Worm (Caenorhabditis elegans) whole organism, late embryonic: ENCODE results near the gene Y51H7C.1.

Source experiments
- K02D7.2 ChIP-seq: sonication (generic microtip); optimal IDR thresholded peaks from 2 replicates; lab custom pipeline; 2017; ENCODE audit warnings: mild to moderate bottlenecking, missing genetic modification characterization, missing compliant biosample characterization
- Y22D7AL.16 ChIP-seq: sonication (generic microtip); optimal IDR thresholded peaks from 2 replicates; lab custom pipeline; 2016; ENCODE audit warnings: missing genetic modification characterization, missing compliant biosample characterization
- ceh-14 ChIP-seq: sonication (generic microtip); optimal IDR thresholded peaks from 2 replicates; lab custom pipeline; 2016; ENCODE audit warnings: missing genotype, missing genetic modification characterization, missing compliant biosample characterization
- ceh-18 ChIP-seq: sonication (generic microtip); optimal IDR thresholded peaks from 2 replicates; lab custom pipeline; 2016; ENCODE audit warnings: missing genetic modification characterization, missing compliant biosample characterization
- ceh-19 ChIP-seq: fragments of 200-800 bp; sonication (Bioruptor generic); optimal IDR thresholded peaks from 2 replicates; lab custom pipeline; 2018; ENCODE audit warnings: mild to moderate bottlenecking, missing genetic modification characterization, missing compliant biosample characterization
- ceh-34 ChIP-seq: sonication (generic microtip); optimal IDR thresholded peaks from 2 replicates; lab custom pipeline; 2016; ENCODE audit warnings: mild to moderate bottlenecking, missing genetic modification characterization, missing compliant biosample characterization
- ceh-45 ChIP-seq: fragments of 200-800 bp; sonication (Bioruptor generic); IDR thresholded peaks from 2 replicates; pipeline ENCODE4 v1.3.6; 2022; ENCODE audit warnings: missing genetic modification reagents, missing genetic modification characterization, missing compliant biosample characterization
- ceh-6 ChIP-seq: fragments of 200-800 bp; sonication (Bioruptor generic); optimal IDR thresholded peaks from 2 replicates; lab custom pipeline; 2018; ENCODE audit warnings: mild to moderate bottlenecking, missing genetic modification characterization, missing compliant biosample characterization
- dmd-4 ChIP-seq: sonication (generic microtip); optimal IDR thresholded peaks from 2 replicates; lab custom pipeline; 2016; ENCODE audit warnings: borderline replicate concordance, missing genetic modification characterization, missing compliant biosample characterization
- fax-1 ChIP-seq: sonication (generic microtip); optimal IDR thresholded peaks from 2 replicates; lab custom pipeline; 2016; ENCODE audit warnings: missing genotype, missing genetic modification characterization, missing compliant biosample characterization
- fkh-6 ChIP-seq: sonication (generic microtip); optimal IDR thresholded peaks from 2 replicates; lab custom pipeline; 2016; ENCODE audit warnings: missing genetic modification characterization, missing compliant biosample characterization
- gmeb-2 ChIP-seq: sonication (generic microtip); optimal IDR thresholded peaks from 2 replicates; lab custom pipeline; 2016; ENCODE audit warnings: missing genetic modification characterization, inconsistent platforms, missing compliant biosample characterization
- hlh-13 ChIP-seq: fragments of 200-800 bp; sonication (Bioruptor generic); optimal IDR thresholded peaks from 2 replicates; lab custom pipeline; 2018; ENCODE audit warnings: mild to moderate bottlenecking, missing genetic modification characterization, missing compliant biosample characterization
- hlh-30 ChIP-seq: sonication (generic microtip); optimal IDR thresholded peaks from 2 replicates; lab custom pipeline; 2017; ENCODE audit warnings: antibody characterized with exemption, missing genetic modification characterization, missing compliant biosample characterization; ENCODE audit not compliant: insufficient read depth
- hlh-8 ChIP-seq: sonication (generic microtip); optimal IDR thresholded peaks from 2 replicates; lab custom pipeline; 2016; ENCODE audit warnings: missing genotype, missing genetic modification characterization, missing compliant biosample characterization
- lim-6 ChIP-seq: sonication (generic microtip); optimal IDR thresholded peaks from 2 replicates; lab custom pipeline; 2016; ENCODE audit warnings: missing genetic modification characterization, missing compliant biosample characterization
- lin-11 ChIP-seq: fragments of 200-800 bp; sonication (Bioruptor generic); optimal IDR thresholded peaks from 2 replicates; lab custom pipeline; 2018; ENCODE audit warnings: mild to moderate bottlenecking, missing genetic modification characterization, missing compliant biosample characterization
- madf-2 ChIP-seq: sonication (generic microtip); optimal IDR thresholded peaks from 2 replicates; lab custom pipeline; 2017; ENCODE audit warnings: missing genetic modification characterization, missing compliant biosample characterization
- mec-3 ChIP-seq: sonication (generic microtip); optimal IDR thresholded peaks from 2 replicates; lab custom pipeline; 2016; ENCODE audit warnings: borderline replicate concordance, missing genetic modification characterization, missing compliant biosample characterization
- nfya-1 ChIP-seq: sonication (generic microtip); optimal IDR thresholded peaks from 2 replicates; lab custom pipeline; 2017; ENCODE audit warnings: missing genetic modification characterization, mild to moderate bottlenecking, missing compliant biosample characterization, antibody characterized with exemption, moderate library complexity
- npax-4 ChIP-seq: sonication (generic microtip); optimal IDR thresholded peaks from 2 replicates; lab custom pipeline; 2016; ENCODE audit warnings: missing genetic modification characterization, missing compliant biosample characterization
- pag-3 ChIP-seq: sonication (generic microtip); optimal IDR thresholded peaks from 2 replicates; lab custom pipeline; 2016; ENCODE audit warnings: missing compliant biosample characterization, missing genetic modification characterization, borderline replicate concordance
- pat-9 ChIP-seq: fragments of 200-800 bp; sonication (Bioruptor generic); optimal IDR thresholded peaks from 2 replicates; lab custom pipeline; 2018; ENCODE audit warnings: mild to moderate bottlenecking, missing genetic modification characterization, moderate library complexity, missing compliant biosample characterization
- pha-2 ChIP-seq: sonication (generic microtip); optimal IDR thresholded peaks from 2 replicates; lab custom pipeline; 2017; ENCODE audit warnings: mild to moderate bottlenecking, missing genetic modification characterization, missing compliant biosample characterization
- pha-4 ChIP-seq: fragments of 150-350 bp; optimal IDR thresholded peaks from 2 replicates; lab custom pipeline; 2018; ENCODE audit warnings: missing biosample characterization, missing genetic modification reagents, missing genetic modification characterization
- pqm-1 ChIP-seq: sonication (generic microtip); optimal IDR thresholded peaks from 2 replicates; lab custom pipeline; 2016; ENCODE audit warnings: missing genetic modification characterization, missing compliant biosample characterization
- ref-2 ChIP-seq: sonication (generic microtip); optimal IDR thresholded peaks from 2 replicates; lab custom pipeline; 2016; ENCODE audit warnings: missing genetic modification characterization, missing compliant biosample characterization
- sdc-2 ChIP-seq: sonication (generic microtip); optimal IDR thresholded peaks from 2 replicates; lab custom pipeline; 2016; ENCODE audit warnings: missing genotype, missing genetic modification characterization, missing compliant biosample characterization
- sox-4 ChIP-seq: sonication (generic microtip); optimal IDR thresholded peaks from 2 replicates; lab custom pipeline; 2017; ENCODE audit warnings: mild to moderate bottlenecking, missing genetic modification characterization, inconsistent platforms, missing compliant biosample characterization
- syd-9 ChIP-seq: sonication (generic microtip); optimal IDR thresholded peaks from 2 replicates; lab custom pipeline; 2016; ENCODE audit warnings: mild to moderate bottlenecking, missing genetic modification characterization, moderate library complexity, missing compliant biosample characterization
- tbx-2 ChIP-seq: sonication (generic microtip); optimal IDR thresholded peaks from 2 replicates; lab custom pipeline; 2016; ENCODE audit warnings: missing genetic modification characterization, missing compliant biosample characterization
- tbx-7 ChIP-seq: sonication (generic microtip); optimal IDR thresholded peaks from 2 replicates; lab custom pipeline; 2016; ENCODE audit warnings: missing genotype, missing genetic modification characterization, missing compliant biosample characterization
- ttx-3 ChIP-seq: sonication (generic microtip); optimal IDR thresholded peaks from 2 replicates; lab custom pipeline; 2016; ENCODE audit warnings: missing genetic modification reagents, missing genetic modification characterization, missing compliant biosample characterization
- unc-3 ChIP-seq, 2 experiments: fragments of 200-800 bp in 1 of 2; sonication (Bioruptor generic) in 1 of 2; sonication (generic microtip) in 1 of 2; conservative IDR thresholded peaks in 1 of 2; optimal IDR thresholded peaks in 1 of 2; 2 replicates each; pipeline versions ENCODE4 v1.3.6 to Lab custom; 2016 to 2022; ENCODE audit warnings: missing compliant biosample characterization in 2 of 2, missing genetic modification characterization in 2 of 2, missing genetic modification reagents in 1 of 2
- unc-42 ChIP-seq: sonication (generic microtip); optimal IDR thresholded peaks from 2 replicates; lab custom pipeline; 2016; ENCODE audit warnings: missing genotype, missing genetic modification characterization, missing compliant biosample characterization
- ztf-16 ChIP-seq: sonication (generic microtip); optimal IDR thresholded peaks from 2 replicates; lab custom pipeline; 2017; ENCODE audit warnings: missing genetic modification characterization, missing compliant biosample characterization

Y51H7C.1 gene

DNA sequence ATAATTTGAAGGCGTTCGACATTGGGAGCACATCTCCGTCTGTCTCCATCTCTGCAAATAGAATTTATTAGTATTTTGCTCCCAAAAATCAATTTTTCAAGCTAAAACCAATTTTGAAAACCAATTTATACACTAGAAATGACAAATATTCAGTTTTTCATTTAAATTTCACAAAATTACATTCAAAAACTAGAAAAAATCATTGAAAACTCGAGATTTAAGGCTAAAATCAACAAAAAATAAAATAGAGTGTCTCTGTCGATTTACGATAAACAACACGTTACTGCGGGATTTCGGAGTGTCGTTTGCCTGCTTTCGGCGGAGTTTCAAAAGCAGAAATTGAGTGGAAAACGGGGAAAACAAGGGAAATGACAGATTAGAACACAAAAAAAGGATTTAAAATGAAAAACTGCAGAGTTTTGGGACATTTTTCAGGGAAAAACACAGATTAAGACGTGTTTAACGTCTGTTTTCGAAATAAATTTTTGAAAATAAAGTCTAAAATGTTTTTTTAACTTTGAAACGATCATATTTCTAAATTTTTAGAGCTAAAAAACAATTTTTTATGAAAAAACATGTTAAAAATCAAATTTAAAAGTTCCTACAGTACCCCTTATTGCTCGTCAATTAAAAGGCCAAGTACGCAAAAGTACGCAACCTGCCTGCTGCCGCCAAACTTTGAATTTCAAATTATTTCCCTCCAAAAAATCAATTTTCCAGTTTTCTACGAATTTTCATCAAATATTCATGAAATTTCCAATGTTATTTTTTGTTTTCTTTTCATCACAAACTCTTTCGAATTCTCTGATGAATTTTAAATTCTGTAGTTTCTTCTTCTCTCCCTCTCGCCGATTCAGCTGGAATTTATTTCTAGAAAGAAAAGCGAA, 29.8 kb upstream of the Y51H7C.1 start, which contains the start of gene nol-6:
Gene nol-6, minus strand, starts transcription at position 51 of the 887 bp plus-strand sequence.
- TF ChIP-seq nfya-1 = peak; percentile 14
- TF ChIP-seq tbx-2 = peak; percentile 9
- TF ChIP-seq fkh-6 = no peak
- no peak for TF ChIP-seq madf-2

DNA sequence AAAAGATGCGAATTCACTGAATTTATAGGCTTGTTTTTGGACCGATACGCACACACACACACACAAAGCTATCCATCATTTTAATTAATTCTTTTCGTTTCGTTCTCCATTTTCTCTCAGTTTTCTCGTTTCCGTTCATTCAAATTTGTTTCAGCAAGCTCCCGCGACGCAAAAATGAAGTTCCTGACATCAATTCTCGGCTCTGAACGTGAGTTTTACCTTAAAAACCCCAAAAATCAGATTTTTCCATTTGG, 29.3 kb upstream of the Y51H7C.1 start, which contains the start of gene Y51H7C.3:
Gene Y51H7C.3, plus strand, starts transcription at position 155 of the 254 bp plus-strand sequence.
- no peak for TF ChIP-seq npax-4 (tag; lab: Kevin White, UChicago)
- no peak for TF ChIP-seq pag-3 (tag; lab: Kevin White, UChicago)
- no peak for TF ChIP-seq ceh-45 (GFP tag; lab: Robert Waterston, UW)
- TF ChIP-seq hlh-13 (GFP tag; lab: Kevin White, UChicago) = no peak
- no peak for TF ChIP-seq unc-42
- no peak for TF ChIP-seq pat-9 (tag; lab: Kevin White, UChicago)
- TF ChIP-seq fax-1 (tag; lab: Kevin White, UChicago) = no peak
- TF ChIP-seq ceh-18 = no peak
- TF ChIP-seq ztf-16 (tag; lab: Kevin White, UChicago) = no peak
- TF ChIP-seq gmeb-2 (tag; lab: Kevin White, UChicago) = no peak
- TF ChIP-seq pqm-1 (tag; lab: Kevin White, UChicago) = no peak
- TF ChIP-seq hlh-8 (tag; lab: Kevin White, UChicago) = no peak
- TF ChIP-seq lin-11 = no peak
- TF ChIP-seq ceh-19 (GFP tag; lab: Kevin White, UChicago) = no peak
- TF ChIP-seq ref-2 (tag; lab: Kevin White, UChicago) = no peak
- TF ChIP-seq syd-9 (tag; lab: Kevin White, UChicago) = no peak
- TF ChIP-seq ceh-6 (GFP tag; lab: Kevin White, UChicago) = no peak
- TF ChIP-seq ceh-14 (tag; lab: Kevin White, UChicago) = no peak

DNA sequence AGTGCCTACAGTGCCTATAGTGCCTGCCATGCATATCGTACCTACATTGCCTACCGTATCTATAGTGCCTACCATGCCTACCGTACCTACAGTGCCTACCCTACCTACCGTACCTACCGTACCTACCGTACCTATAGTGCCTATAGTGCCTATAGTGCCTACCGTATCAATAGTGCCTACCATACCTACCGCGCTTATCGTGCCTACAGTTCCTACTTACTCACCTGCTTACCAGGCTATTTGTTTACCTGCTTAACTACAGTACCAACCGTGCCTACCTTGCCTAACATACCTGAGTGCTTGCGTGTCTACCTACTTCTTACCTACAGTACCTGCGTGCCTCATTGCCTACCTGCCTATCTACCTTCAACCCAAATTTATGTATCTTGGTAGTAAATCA, 26.0 kb upstream of the Y51H7C.1 start:
- TF ChIP-seq mec-3 (tag; lab: Kevin White, UChicago) = peak; percentile 66
- TF ChIP-seq sox-4 (tag; lab: Kevin White, UChicago) = no peak
- TF ChIP-seq, all 69 proteins: peak for 1

DNA sequence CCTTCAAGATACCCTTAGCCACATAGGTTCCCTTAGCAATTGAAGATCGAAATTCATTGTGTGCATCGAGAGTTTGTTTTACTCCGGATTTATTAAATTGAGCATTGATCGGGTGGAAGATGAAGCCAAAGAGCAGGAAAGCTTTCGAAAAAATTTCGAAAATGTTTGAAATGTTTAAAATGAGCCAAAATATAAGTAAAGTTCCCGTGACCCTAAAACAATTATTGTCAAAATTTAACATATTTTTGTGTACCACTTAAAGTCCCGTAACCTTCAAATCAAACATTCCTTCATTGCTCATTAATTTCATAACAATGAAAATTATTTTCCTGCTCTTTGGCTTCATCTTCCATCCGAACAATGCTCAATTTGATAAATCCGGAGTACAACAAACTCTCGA, 22.6 kb upstream of the Y51H7C.1 start, which contains the start of gene scl-17:
Gene scl-17, plus strand, starts transcription at position 301 of the 400 bp plus-strand sequence.
- TF ChIP-seq pha-2 (tag; lab: Kevin White, UChicago) (no peak), ceh-19 (GFP tag; lab: Kevin White, UChicago) (no peak), unc-3 (GFP tag; conservative IDR thresholded peaks at IDR 0.05; lab: Robert Waterston, UW) (no peak), unc-3 (tag; optimal IDR thresholded peaks at IDR 0.05; lab: Kevin White, UChicago) (no peak), hlh-30 (tag; lab: Kevin White, UChicago) (no peak), lin-11 (no peak), sdc-2 (tag; lab: Kevin White, UChicago) (no peak), fax-1 (tag; lab: Kevin White, UChicago) (no peak), ceh-18 (no peak), pha-4 (tag; lab: Kevin White, UChicago) (no peak), mec-3 (tag; lab: Kevin White, UChicago) (no peak), ceh-34 (tag; lab: Kevin White, UChicago) (no peak), dmd-4 (tag; lab: Kevin White, UChicago) (no peak), Y22D7AL.16 (tag; lab: Kevin White, UChicago) (no peak), tbx-2 (no peak), nfya-1 (no peak), K02D7.2 (tag; lab: Kevin White, UChicago) (no peak), tbx-7 (no peak), fkh-6 (no peak), lim-6 (tag; lab: Kevin White, UChicago) (no peak), ttx-3 (tag; lab: Kevin White, UChicago) (no peak)
